Worm (Caenorhabditis elegans): Measurements from ENCODE around the gene cid-1.

The cid-1 gene

DNA sequence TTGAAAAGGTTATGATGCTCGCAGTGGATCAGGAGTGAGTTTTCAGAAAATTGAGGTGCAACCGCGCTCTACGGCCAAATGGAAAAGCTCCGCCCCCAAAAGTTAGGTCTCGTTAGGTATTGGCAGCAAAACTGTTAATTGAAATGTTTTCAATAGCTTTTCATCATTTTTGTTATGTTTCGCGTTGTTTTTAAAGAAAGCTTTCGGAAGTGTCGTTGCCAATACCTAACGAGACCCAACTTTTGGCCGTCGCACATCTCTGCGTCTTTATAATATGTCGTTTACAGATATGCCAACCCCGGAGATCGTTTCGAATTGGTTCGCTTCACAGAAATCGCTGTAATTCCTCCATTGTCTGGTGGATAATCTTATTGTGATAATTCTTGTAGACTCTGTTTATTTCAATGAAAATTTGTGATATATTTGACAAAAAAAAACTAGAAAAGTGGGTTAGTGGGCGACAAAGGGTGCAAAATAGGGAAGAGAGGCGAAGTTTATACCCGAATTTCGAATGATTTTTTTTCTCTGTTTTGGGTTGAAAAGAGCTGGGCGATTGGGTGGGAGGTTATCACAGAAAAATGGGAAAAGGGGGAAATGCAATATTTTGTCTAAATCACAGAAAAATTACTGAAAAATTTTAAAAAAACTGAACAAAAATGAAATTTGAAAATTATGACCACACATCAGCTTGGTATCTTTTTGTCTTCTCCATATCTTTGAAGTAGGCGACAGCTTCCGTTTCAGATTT lies 22.8 kb downstream of the cid-1 start:
- no peak for TF ChIP-seq ceh-32 (tag; optimal IDR thresholded peaks at IDR 0.05; ENCODE audit: poor library complexity)
- TF ChIP-seq ceh-20 (GFP tag; IDR thresholded peaks at IDR 0.05), result no peak; the same call in 1 of the 2 replicates
- TF ChIP-seq mxl-3 (GFP tag; optimal IDR thresholded peaks at IDR 0.05), result no peak
- no peak for TF ChIP-seq D1046.2 (GFP tag; IDR thresholded peaks at IDR 0.05)
- no peak for TF ChIP-seq ces-1 (GFP tag; optimal IDR thresholded peaks at IDR 0.05)
- TF ChIP-seq spr-1 (tag; optimal IDR thresholded peaks at IDR 0.05), result no peak
- no peak for TF ChIP-seq ztf-7 (tag; optimal IDR thresholded peaks at IDR 0.05)
- TF ChIP-seq dve-1 (tag; optimal IDR thresholded peaks at IDR 0.05; ENCODE audit: insufficient read depth), result peak; percentile 61
- no peak for TF ChIP-seq zag-1 (tag; optimal IDR thresholded peaks at IDR 0.05)
- TF ChIP-seq F37D6.2 (tag; optimal IDR thresholded peaks at IDR 0.05), result no peak
- no peak for TF ChIP-seq zip-2 (tag; optimal IDR thresholded peaks at IDR 0.05)
- TF ChIP-seq ceh-62 (tag; optimal IDR thresholded peaks at IDR 0.05), result no peak
- no peak for TF ChIP-seq nhr-11 (tag; optimal IDR thresholded peaks at IDR 0.05)
- no peak for TF ChIP-seq F10B5.3 (tag; optimal IDR thresholded peaks at IDR 0.05)
- peak; percentile 71 for TF ChIP-seq T26A8.4 (GFP tag; IDR thresholded peaks at IDR 0.05)
- no peak for TF ChIP-seq tra-1 (GFP tag; IDR thresholded peaks at IDR 0.05)
- no peak for TF ChIP-seq mdl-1 (tag; optimal IDR thresholded peaks at IDR 0.05)
- no peak for TF ChIP-seq ctbp-1 (GFP tag; IDR thresholded peaks at IDR 0.05)
- TF ChIP-seq ZK337.2 (GFP tag; IDR thresholded peaks at IDR 0.05), result no peak
- TF ChIP-seq madf-9 (GFP tag; conservative IDR thresholded peaks at IDR 0.05), result peak; percentile 61
- no peak for TF ChIP-seq sdz-12 (GFP tag; optimal IDR thresholded peaks at IDR 0.05)
- TF ChIP-seq nhr-6 (tag; optimal IDR thresholded peaks at IDR 0.05), result peak; percentile 38
- 0 out of 2 replicates have a peak, but pooled peaks have one; percentile 4 for TF ChIP-seq nhr-42 (GFP tag; IDR thresholded peaks at IDR 0.05)
- TF ChIP-seq arid-1 (GFP tag; conservative IDR thresholded peaks at IDR 0.05), result no peak
- TF ChIP-seq hif-1 (tag; optimal IDR thresholded peaks at IDR 0.05), result no peak
- TF ChIP-seq Y105C5A.15 (GFP tag; IDR thresholded peaks at IDR 0.05), result no peak
- no peak for TF ChIP-seq daf-16 (GFP tag; optimal IDR thresholded peaks at IDR 0.05)
- peak; percentile 54 for TF ChIP-seq daf-16 (tag; optimal IDR thresholded peaks at IDR 0.05)
- no peak for TF ChIP-seq lin-39 (tag; optimal IDR thresholded peaks at IDR 0.05)
- TF ChIP-seq egl-27 (tag; optimal IDR thresholded peaks at IDR 0.05), result no peak
- peak; percentile 27 for TF ChIP-seq nhr-25 (tag; optimal IDR thresholded peaks at IDR 0.05; ENCODE audit: borderline replicate concordance, insufficient read depth)
- TF ChIP-seq unc-62 (GFP tag; optimal IDR thresholded peaks at IDR 0.05 in 1 of 2), result peak in 1 of 2 experiments; percentile 60
- TF ChIP-seq unc-62 (tag; optimal IDR thresholded peaks at IDR 0.05), result no peak
- peak; percentile 35 for TF ChIP-seq mep-1 (tag; optimal IDR thresholded peaks at IDR 0.05)
- peak; percentile 58; the same call in 1 of the 2 replicates for TF ChIP-seq lim-7 (GFP tag; IDR thresholded peaks at IDR 0.05)
- TF ChIP-seq jun-1 (tag; optimal IDR thresholded peaks at IDR 0.05), result no peak
- no peak for TF ChIP-seq ceh-44 (GFP tag; IDR thresholded peaks at IDR 0.05)
- TF ChIP-seq mdt-29 (GFP tag; IDR thresholded peaks at IDR 0.05), result no peak; the same call in 1 of the 2 replicates
- TF ChIP-seq mxl-2 (GFP tag; conservative IDR thresholded peaks at IDR 0.05), result no peak
- no peak for TF ChIP-seq dmd-8 (GFP tag; IDR thresholded peaks at IDR 0.05)
- TF ChIP-seq gei-8 (GFP tag; optimal IDR thresholded peaks at IDR 0.05), result peak; percentile 34
- no peak for TF ChIP-seq dpl-1 (GFP tag; optimal IDR thresholded peaks at IDR 0.05)
- TF ChIP-seq nhr-77 (tag; optimal IDR thresholded peaks at IDR 0.05), result peak; percentile 0
- no peak for TF ChIP-seq R02D3.7 (tag; optimal IDR thresholded peaks at IDR 0.05)
- no peak for TF ChIP-seq nhr-111 (GFP tag; optimal IDR thresholded peaks at IDR 0.05)
- TF ChIP-seq php-3 (GFP tag; IDR thresholded peaks at IDR 0.05), result no peak
- TF ChIP-seq tag-97 (GFP tag; IDR thresholded peaks at IDR 0.05), result no peak
- peak; percentile 24 for TF ChIP-seq hlh-11 (tag; optimal IDR thresholded peaks at IDR 0.05)
- no peak for TF ChIP-seq ceh-82 (tag; optimal IDR thresholded peaks at IDR 0.05)
- TF ChIP-seq T20F7.1 (GFP tag; optimal IDR thresholded peaks at IDR 0.05), result peak; percentile 7
